Fruit fly (Drosophila melanogaster): Measurements from ENCODE around the gene CG10431.

CG10431 gene

DNA sequence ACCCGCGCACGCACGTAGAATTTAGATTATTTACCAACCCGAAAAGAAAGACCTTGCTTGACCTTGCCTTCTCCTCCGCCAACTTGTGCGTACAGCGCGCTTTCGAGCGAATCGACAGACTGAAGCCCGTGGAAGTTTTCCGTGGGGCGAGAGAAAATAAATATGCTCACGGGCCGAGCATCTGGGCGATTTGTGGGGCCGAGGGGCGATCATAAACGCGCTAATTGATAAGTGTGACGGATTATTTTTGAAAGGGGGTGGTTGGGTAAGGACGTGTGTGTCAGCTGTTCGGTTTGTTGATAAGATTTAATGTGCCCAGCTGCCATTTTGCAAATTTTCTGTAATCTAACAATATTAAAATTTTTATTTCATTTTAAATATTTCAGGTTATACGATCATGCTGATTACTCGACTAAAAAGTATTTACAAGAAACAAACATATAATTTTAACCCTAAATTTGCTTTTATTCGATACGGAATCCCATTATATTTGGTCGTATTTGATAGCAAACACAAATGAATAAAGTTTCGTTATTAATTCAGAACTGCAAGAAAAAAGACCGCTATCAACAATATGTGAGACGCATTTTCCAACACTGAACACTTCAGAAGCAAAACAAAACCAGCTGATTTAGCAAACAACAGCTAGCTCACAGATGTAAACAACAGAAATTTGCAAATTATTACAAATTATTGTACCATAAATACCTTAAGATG lies at the start of gene CG10431, which contains the start of gene L2HGDH:
CG10431 (plus strand) TSS at position 648 of the 717 bp plus-strand sequence.
L2HGDH (minus strand) TSS at position 386 of the 717 bp plus-strand sequence.
- TF ChIP-seq noc (tag; optimal IDR thresholded peaks at IDR 0.05), result peak; percentile 78

DNA sequence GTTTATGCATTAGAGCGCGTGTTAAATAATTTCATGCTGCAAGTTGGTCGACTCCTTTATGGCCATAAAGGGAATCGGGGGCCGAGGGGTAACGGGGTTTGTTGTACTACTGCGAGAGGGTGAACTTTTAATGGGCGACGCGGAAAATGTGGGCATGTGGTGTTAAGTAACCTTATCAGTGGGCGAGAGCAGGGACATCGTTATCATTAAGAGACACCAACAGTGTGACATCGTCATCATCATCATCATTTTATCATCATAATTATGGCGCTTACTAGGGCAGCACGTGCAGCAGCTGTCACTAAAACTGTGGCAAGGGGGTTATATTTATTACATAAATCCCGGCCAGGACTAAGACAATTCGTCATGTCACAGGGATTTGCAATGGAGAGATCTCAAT lies 49.1 kb upstream of the CG10431 start:
- TF ChIP-seq noc (tag; optimal IDR thresholded peaks at IDR 0.05), result no peak

- TF ChIP-seq noc (tag; optimal IDR thresholded peaks at IDR 0.05), result no peak
These were observed 48.6 kb upstream of the CG10431 start for dm6 chr2L:18925956-18926355.

DNA sequence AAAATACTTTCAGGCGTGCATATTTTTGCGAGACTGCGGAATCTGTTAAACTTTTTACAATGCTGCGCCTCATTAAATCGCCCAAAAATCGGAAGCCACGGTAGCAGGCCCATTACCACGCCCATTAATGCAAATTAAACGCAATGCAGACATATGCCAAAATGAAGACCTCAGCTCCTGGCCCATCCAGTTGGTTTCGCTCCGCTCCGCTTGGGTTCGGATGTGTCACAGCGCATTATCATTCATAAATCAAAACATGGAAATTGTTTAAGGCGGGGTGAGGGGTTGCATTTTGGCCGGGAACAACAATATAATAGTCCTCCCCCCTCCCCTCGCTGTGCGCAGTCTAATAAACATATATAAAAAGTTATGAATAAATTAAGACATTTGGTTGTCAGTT lies 46.6 kb upstream of the CG10431 start:
- TF ChIP-seq noc (tag; optimal IDR thresholded peaks at IDR 0.05), result no peak

- no peak for TF ChIP-seq noc (tag; optimal IDR thresholded peaks at IDR 0.05)
These were observed 44.9 kb upstream of the CG10431 start for dm6 chr2L:18929595-18929994.

- TF ChIP-seq noc (tag; optimal IDR thresholded peaks at IDR 0.05), result no peak
These were observed 44.0 kb upstream of the CG10431 start for dm6 chr2L:18930352-18931122.

- no peak for TF ChIP-seq noc (tag; optimal IDR thresholded peaks at IDR 0.05)
These were observed 40.6 kb upstream of the CG10431 start for dm6 chr2L:18933867-18934266.

DNA sequence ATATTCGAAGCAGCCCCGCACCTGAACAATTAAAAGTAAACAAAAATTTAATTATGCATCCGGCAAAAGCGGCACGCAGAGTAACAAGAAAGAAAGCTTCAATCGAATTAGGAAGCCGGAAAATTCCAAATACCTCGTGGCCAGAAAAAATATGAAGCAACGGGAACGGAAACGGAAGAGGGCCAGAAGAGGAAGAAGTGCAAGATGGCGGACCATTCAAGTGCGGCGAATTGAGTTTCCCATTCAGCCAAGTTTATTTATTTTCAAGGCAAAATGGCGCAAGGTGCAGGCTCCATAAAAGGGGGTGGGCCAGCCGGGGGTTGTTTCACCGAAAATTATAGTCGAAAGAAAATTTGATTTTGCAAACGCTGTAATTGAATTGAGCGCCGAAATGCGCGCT lies 39.9 kb upstream of the CG10431 start:
- TF ChIP-seq noc (tag; optimal IDR thresholded peaks at IDR 0.05), result no peak

DNA sequence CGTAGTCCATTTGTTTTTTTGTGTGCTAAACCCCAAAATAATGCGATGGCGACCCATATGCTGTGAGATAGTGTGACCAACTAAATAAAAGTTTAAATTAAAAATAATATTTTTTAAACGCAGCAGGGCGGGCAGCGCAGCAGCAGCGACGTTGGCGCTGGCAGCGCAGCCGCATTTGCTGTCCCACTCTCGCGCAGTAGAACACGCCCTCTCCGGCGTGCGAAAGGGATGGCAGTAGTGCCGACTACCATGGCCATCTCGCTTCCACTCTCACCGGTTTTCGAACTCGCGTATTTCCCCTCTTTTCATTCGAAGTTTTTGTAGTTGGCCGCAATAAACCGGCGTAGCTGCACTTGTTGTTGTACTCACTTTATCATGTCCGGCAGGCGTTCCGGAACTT lies 38.5 kb upstream of the CG10431 start:
- no peak for TF ChIP-seq noc (tag; optimal IDR thresholded peaks at IDR 0.05)

DNA sequence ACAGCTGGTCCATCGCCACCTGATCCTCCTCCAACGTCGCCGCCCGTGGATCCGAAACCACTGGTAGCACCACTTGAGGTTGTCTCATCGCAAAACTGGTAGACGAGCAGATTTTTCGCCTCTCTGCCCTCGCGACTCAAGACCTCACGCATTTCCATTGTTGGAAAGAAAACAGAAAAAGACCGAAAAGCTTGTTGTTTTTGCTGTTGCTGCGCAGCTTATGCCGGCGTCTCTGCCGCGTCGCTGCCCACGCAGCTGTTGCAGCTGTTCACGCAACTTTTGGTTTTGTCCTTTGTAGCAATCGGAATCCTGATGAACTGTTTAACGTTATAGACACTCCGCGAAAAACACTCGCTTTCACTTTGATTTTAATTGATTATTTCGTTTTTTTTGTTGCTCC lies 31.2 kb upstream of the CG10431 start:
- no peak for TF ChIP-seq noc (tag; optimal IDR thresholded peaks at IDR 0.05)

DNA sequence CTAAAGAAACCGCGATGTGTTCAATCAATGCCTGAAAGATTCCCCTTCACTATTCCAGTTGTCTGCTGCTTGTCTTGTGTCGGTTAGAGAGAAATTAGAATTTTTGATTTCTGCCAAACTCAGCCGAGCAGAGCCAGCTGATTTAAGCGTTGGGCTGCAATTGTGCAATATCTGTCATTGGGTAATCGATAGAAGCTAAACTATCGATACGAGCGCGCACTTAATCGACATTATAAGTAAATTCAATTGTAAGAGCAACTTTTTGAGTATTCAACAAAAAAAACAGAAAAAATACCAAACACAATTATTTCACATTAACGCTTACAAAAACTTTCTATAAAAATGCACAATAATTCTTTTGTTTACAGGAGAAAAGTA lies 30.7 kb upstream of the CG10431 start, which contains the start of gene ssp3:
ssp3 (minus strand) TSS at position 164 of the 378 bp plus-strand sequence.
- no peak for TF ChIP-seq noc (tag; optimal IDR thresholded peaks at IDR 0.05)

DNA sequence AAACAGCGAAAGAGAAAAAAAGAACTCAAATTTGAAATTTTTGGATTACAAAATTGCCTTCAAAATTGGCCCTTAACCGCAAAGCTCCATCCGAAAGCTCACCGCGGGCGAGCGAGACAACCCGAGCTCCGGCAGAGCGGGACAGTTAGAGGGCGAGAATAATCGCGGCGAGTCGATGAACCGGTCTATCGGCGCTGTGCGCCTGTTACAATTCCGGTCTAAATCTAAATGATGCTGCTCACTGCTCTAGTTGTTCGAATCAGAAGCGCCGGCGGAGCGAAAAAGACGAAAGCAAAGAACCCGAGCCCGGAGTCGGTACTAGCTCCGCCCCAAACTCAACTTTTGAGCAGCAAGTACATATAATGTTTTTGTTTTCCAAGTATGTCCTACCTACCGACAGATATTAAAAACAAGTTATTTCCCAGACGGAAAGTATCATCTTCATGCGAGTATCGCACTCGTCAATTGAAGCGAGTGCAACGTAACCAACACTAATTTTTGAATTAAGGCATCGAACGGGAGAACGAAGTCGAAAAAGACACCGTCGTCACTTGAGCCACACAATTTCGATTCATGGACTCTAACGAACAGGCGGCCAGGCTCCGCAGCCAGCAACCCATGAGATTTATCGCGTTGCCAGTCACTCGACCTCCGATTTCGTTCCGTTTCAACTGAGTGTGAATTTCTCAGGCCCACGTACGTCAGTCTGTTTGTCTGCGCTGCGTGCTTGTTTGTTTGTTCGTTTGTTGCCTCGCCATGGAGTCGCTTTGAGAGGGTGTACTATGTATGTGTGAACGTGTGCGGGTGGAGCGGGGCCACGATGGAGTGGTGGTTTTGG lies 30.1 kb upstream of the CG10431 start:
- no peak for TF ChIP-seq noc (tag; optimal IDR thresholded peaks at IDR 0.05)

DNA sequence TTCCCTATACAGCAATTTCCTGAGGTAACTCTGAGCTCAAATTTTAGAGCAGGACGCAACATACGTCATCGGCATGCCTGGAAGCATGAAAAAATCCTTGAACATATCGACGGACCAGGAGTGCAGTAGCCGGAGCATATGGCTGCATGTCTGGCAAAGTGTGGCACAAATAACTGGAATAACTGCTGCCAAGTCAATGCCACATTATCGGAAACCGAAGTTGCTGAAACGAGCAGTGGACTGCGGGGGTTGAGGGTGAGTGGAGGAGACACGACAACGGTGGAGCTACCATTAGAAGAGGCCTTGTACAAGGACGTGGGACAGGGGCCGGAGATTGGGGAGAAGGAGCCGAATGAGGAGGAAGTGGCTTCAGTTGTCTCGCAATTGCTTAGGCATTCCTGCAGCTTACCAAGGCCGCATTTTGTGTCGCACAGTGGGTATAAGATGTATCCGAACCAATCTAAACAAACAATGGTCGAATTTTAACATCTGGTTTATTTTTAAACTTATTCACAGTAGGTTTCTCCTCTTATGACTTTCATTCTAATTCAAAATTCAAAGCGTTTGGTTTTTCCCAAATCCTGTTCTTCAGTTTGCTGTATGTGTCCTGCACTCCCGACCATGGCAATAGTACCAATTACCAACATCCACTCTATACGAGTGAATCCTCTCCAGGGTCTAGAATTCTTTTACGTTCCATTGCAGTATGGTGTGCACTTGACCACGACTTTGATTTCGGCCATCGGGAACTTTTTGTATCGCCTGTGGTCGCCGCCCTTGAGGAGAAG lies 28.6 kb upstream of the CG10431 start, which contains the start of gene CG46304:
CG46304 (plus strand) TSS at position 541 of the 788 bp plus-strand sequence.
- TF ChIP-seq noc (tag; optimal IDR thresholded peaks at IDR 0.05), result no peak

dm6 chr2L:18946636-18947514 lies 27.6 kb upstream of the CG10431 start:
- TF ChIP-seq noc (tag; optimal IDR thresholded peaks at IDR 0.05), result no peak

Data from whole organism, larva.